Fruit fly (Drosophila melanogaster): ENCODE measurements around the gene Mst84Dd.

- TF ChIP-seq EcR (GFP tag; optimal IDR thresholded peaks at IDR 0.05) (no peak), Dll (optimal IDR thresholded peaks at IDR 0.05) (no peak), psq (optimal IDR thresholded peaks at IDR 0.05) (no peak), CG8478 (optimal IDR thresholded peaks at IDR 0.05) (no peak)
These were observed 17.1 kb downstream of the Mst84Dd start, which contains the start of gene nxf4 for dm6 chr3R:7346445-7346844.

All from whole organism.